Worm (Caenorhabditis elegans) whole organism, L4 larva: ENCODE measurements around the gene osgn-1.

Experiments used
- D1046.2 ChIP-seq: fragments of 200-800 bp; sonication (Bioruptor generic); IDR thresholded peaks from 2 replicates; pipeline ENCODE4 v1.3.6; 2022; ENCODE audit warnings: missing genetic modification characterization, missing compliant biosample characterization
- F10B5.3 ChIP-seq: sonication (generic microtip); optimal IDR thresholded peaks from 2 replicates; lab custom pipeline; 2016; ENCODE audit warnings: mild to moderate bottlenecking, missing genetic modification characterization, missing compliant biosample characterization
- F26F4.8 ChIP-seq: fragments of 200-800 bp; sonication (Bioruptor generic); conservative IDR thresholded peaks from 2 replicates; pipeline ENCODE4 v1.3.6; 2022; ENCODE audit warnings: missing genetic modification characterization, missing compliant biosample characterization
- F44E2.7 ChIP-seq: fragments of 200-800 bp; sonication (Bioruptor generic); IDR thresholded peaks from 2 replicates; pipeline ENCODE4 v2.1.2; 2022; ENCODE audit warnings: missing genetic modification characterization, missing compliant biosample characterization
- T26A8.4 ChIP-seq: fragments of 200-800 bp; sonication (Bioruptor generic); IDR thresholded peaks from 2 replicates; pipeline ENCODE4 v1.3.6; 2022; ENCODE audit warnings: missing genetic modification characterization, missing compliant biosample characterization
- Y5F2A.4 ChIP-seq: fragments of 200-800 bp; sonication (Bioruptor generic); optimal IDR thresholded peaks from 2 replicates; lab custom pipeline; 2018; ENCODE audit warnings: mild to moderate bottlenecking, missing genetic modification characterization, missing compliant biosample characterization
- Y75B8A.6 ChIP-seq: fragments of 200-800 bp; sonication (Bioruptor generic); IDR thresholded peaks from 2 replicates; pipeline ENCODE4 v1.3.6; 2022; ENCODE audit warnings: missing genetic modification reagents, missing genetic modification characterization, missing compliant biosample characterization
- aha-1 ChIP-seq: fragments of 150-350 bp; peaks from one replicate; lab custom pipeline; 2014; ENCODE audit warnings: missing biosample characterization, missing genetic modification characterization
- aly-2 ChIP-seq: sonication (generic microtip); optimal IDR thresholded peaks from 2 replicates; lab custom pipeline; 2018; ENCODE audit warnings: missing biosample characterization, missing genetic modification characterization
- attf-4 ChIP-seq: sonication (generic microtip); optimal IDR thresholded peaks from 3 replicates; lab custom pipeline; 2017; ENCODE audit warnings: missing biosample characterization, missing genetic modification characterization
- ceh-44 ChIP-seq: fragments of 200-800 bp; sonication (Bioruptor generic); IDR thresholded peaks from 2 replicates; pipeline ENCODE4 v1.3.6; 2022; ENCODE audit warnings: missing genetic modification reagents, missing genetic modification characterization, missing compliant biosample characterization
- daf-16 ChIP-seq, 3 experiments: sonication (generic microtip); optimal IDR thresholded peaks; 2 replicates each; lab custom pipeline; 2016 to 2017; ENCODE audit warnings: missing genetic modification characterization in 3 of 3, missing genetic modification reagents in 3 of 3, mild to moderate bottlenecking in 2 of 3, missing compliant biosample characterization in 2 of 3, missing biosample characterization in 1 of 3, moderate library complexity in 1 of 3
- daf-19 ChIP-seq: fragments of 200-800 bp; sonication (Bioruptor generic); conservative IDR thresholded peaks from 2 replicates; pipeline ENCODE4 v1.3.6; 2022; ENCODE audit warnings: missing genetic modification characterization, missing compliant biosample characterization
- dmd-6 ChIP-seq: fragments of 200-800 bp; sonication (Bioruptor generic); IDR thresholded peaks from 2 replicates; pipeline ENCODE4 v1.3.6; 2022; ENCODE audit warnings: missing genetic modification reagents, missing genetic modification characterization, missing compliant biosample characterization
- dmd-8 ChIP-seq: fragments of 200-800 bp; sonication (Bioruptor generic); IDR thresholded peaks from 2 replicates; pipeline ENCODE4 v1.3.6; 2022; ENCODE audit warnings: missing genetic modification characterization, missing compliant biosample characterization
- duxl-1 ChIP-seq: sonication (generic microtip); optimal IDR thresholded peaks from 2 replicates; lab custom pipeline; 2016; ENCODE audit warnings: mild to moderate bottlenecking, missing genetic modification characterization, moderate library complexity, missing compliant biosample characterization; ENCODE audit not compliant: poor library complexity
- egl-27 ChIP-seq: sonication (generic microtip); optimal IDR thresholded peaks from 3 replicates; lab custom pipeline; 2017; ENCODE audit warnings: missing biosample characterization, missing genetic modification reagents, missing genetic modification characterization
- hif-1 ChIP-seq, 2 experiments: sonication (generic microtip); optimal IDR thresholded peaks; 2 replicates each; lab custom pipeline; 2016 to 2017; ENCODE audit warnings: missing compliant biosample characterization in 2 of 2, missing genetic modification characterization in 2 of 2, missing genetic modification reagents in 2 of 2, missing genotype in 2 of 2, mild to moderate bottlenecking in 1 of 2
- hlh-11 ChIP-seq: fragments of 200-800 bp; sonication (Bioruptor generic); optimal IDR thresholded peaks from 2 replicates; lab custom pipeline; 2018; ENCODE audit warnings: mild to moderate bottlenecking, missing genetic modification characterization, missing compliant biosample characterization
- hlh-30 ChIP-seq: sonication (generic microtip); optimal IDR thresholded peaks from 2 replicates; lab custom pipeline; 2017; ENCODE audit warnings: antibody characterized with exemption, mild to moderate bottlenecking, missing genetic modification characterization, missing compliant biosample characterization; ENCODE audit not compliant: insufficient read depth
- hmg-1.1 ChIP-seq: fragments of 200-800 bp; sonication (Bioruptor generic); IDR thresholded peaks from 2 replicates; pipeline ENCODE4 v1.3.6; 2022; ENCODE audit warnings: missing genetic modification reagents, missing genetic modification characterization, missing compliant biosample characterization
- lsy-2 ChIP-seq, 2 experiments: fragments of 150-350 bp in 1 of 2; sonication (generic microtip) in 1 of 2; optimal IDR thresholded peaks; 2 replicates each; lab custom pipeline; 2014 to 2017; ENCODE audit warnings: missing biosample characterization in 2 of 2, missing genetic modification characterization in 2 of 2
- mdl-1 ChIP-seq, 2 experiments: fragments of 150-350 bp in 1 of 2; sonication (generic microtip) in 1 of 2; optimal IDR thresholded peaks; 2 replicates each; lab custom pipeline; 2014 to 2017; ENCODE audit warnings: missing biosample characterization in 2 of 2, missing genetic modification characterization in 2 of 2
- mdt-29 ChIP-seq: fragments of 200-800 bp; sonication (Bioruptor generic); IDR thresholded peaks from 2 replicates; pipeline ENCODE4 v1.3.6; 2022; ENCODE audit warnings: missing genetic modification reagents, missing genetic modification characterization, missing compliant biosample characterization
- mxl-2 ChIP-seq: fragments of 200-800 bp; sonication (Bioruptor generic); conservative IDR thresholded peaks from 2 replicates; pipeline ENCODE4 v1.3.6; 2022; ENCODE audit warnings: missing genetic modification reagents, missing genetic modification characterization, missing compliant biosample characterization
- nhr-11 ChIP-seq: fragments of 150-350 bp; optimal IDR thresholded peaks from 2 replicates; lab custom pipeline; 2014; ENCODE audit warnings: missing biosample characterization, missing genetic modification characterization
- nhr-28 ChIP-seq: fragments of 150-350 bp; optimal IDR thresholded peaks from 2 replicates; lab custom pipeline; 2014; ENCODE audit warnings: missing biosample characterization, missing genetic modification characterization
- nhr-6 ChIP-seq: fragments of 150-350 bp; optimal IDR thresholded peaks from 2 replicates; lab custom pipeline; 2014; ENCODE audit warnings: missing biosample characterization, missing genetic modification characterization
- nhr-77 ChIP-seq: fragments of 150-350 bp; optimal IDR thresholded peaks from 2 replicates; lab custom pipeline; 2014; ENCODE audit warnings: missing biosample characterization, missing genetic modification characterization
- pha-4 ChIP-seq, 2 experiments: fragments of 150-350 bp in 1 of 2; fragments of 200-800 bp in 1 of 2; sonication (Bioruptor generic) in 1 of 2; IDR thresholded peaks in 1 of 2; optimal IDR thresholded peaks in 1 of 2; 2 replicates each; pipeline versions ENCODE4 v1.3.6 to Lab custom; 2014 to 2022; ENCODE audit warnings: missing genetic modification characterization in 2 of 2, missing genetic modification reagents in 2 of 2, missing biosample characterization in 1 of 2, missing compliant biosample characterization in 1 of 2
- php-3 ChIP-seq: fragments of 200-800 bp; sonication (Bioruptor generic); IDR thresholded peaks from 2 replicates; pipeline ENCODE4 v1.3.6; 2022; ENCODE audit warnings: missing genetic modification reagents, missing genetic modification characterization, missing compliant biosample characterization
- pqm-1 ChIP-seq: sonication (generic microtip); optimal IDR thresholded peaks from 2 replicates; lab custom pipeline; 2017; ENCODE audit warnings: missing biosample characterization, missing genetic modification characterization
- set-16 ChIP-seq: fragments of 200-800 bp; sonication (Bioruptor generic); IDR thresholded peaks from 2 replicates; pipeline ENCODE4 v1.3.6; 2022; ENCODE audit warnings: missing genetic modification reagents, missing genetic modification characterization, missing compliant biosample characterization
- snpc-1.2 ChIP-seq: fragments of 200-800 bp; sonication (Bioruptor generic); IDR thresholded peaks from 2 replicates; pipeline ENCODE4 v1.3.6; 2022; ENCODE audit warnings: missing genetic modification reagents, missing genetic modification characterization, missing compliant biosample characterization
- spr-1 ChIP-seq: sonication (generic microtip); optimal IDR thresholded peaks from 2 replicates; lab custom pipeline; 2016; ENCODE audit warnings: mild to moderate bottlenecking, missing genetic modification characterization, missing compliant biosample characterization
- spr-3 ChIP-seq: fragments of 200-800 bp; sonication (Bioruptor generic); optimal IDR thresholded peaks from 2 replicates; lab custom pipeline; 2018; ENCODE audit warnings: mild to moderate bottlenecking, missing genetic modification characterization, missing compliant biosample characterization
- tag-97 ChIP-seq: fragments of 200-800 bp; sonication (Bioruptor generic); IDR thresholded peaks from 2 replicates; pipeline ENCODE4 v1.3.6; 2022; ENCODE audit warnings: missing genetic modification characterization, missing compliant biosample characterization
- unc-39 ChIP-seq: sonication (generic microtip); optimal IDR thresholded peaks from 2 replicates; lab custom pipeline; 2017; ENCODE audit warnings: missing biosample characterization, missing genetic modification characterization
- unc-62 ChIP-seq, 3 experiments: fragments of 150-350 bp in 1 of 3; sonication (generic microtip); optimal IDR thresholded peaks in 2 of 3; peaks in 1 of 3; 1 replicate in 1 of 3; 2 replicates in 2 of 3; lab custom pipeline; 2014 to 2017; ENCODE audit warnings: missing biosample characterization in 3 of 3, missing genetic modification characterization in 3 of 3, missing genetic modification reagents in 3 of 3, missing genotype in 1 of 3
- zip-11 ChIP-seq: fragments of 200-800 bp; sonication (Bioruptor generic); IDR thresholded peaks from 2 replicates; pipeline ENCODE4 v1.3.6; 2022; ENCODE audit warnings: missing genetic modification characterization, missing compliant biosample characterization
- ztf-11 ChIP-seq: fragments of 150-350 bp; optimal IDR thresholded peaks from 2 replicates; lab custom pipeline; 2014; ENCODE audit warnings: missing biosample characterization, missing genetic modification characterization
- ztf-7 ChIP-seq: fragments of 150-350 bp; optimal IDR thresholded peaks from 2 replicates; lab custom pipeline; 2014; ENCODE audit warnings: missing biosample characterization, missing genetic modification characterization

The osgn-1 gene

ce11 chrIV:4259433-4259832 is 52.2 kb downstream of the osgn-1 start:
- TF ChIP-seq unc-39, result no peak
- TF ChIP-seq dmd-6 (GFP tag; lab: Robert Waterston, UW), result peak; percentile 58
- TF ChIP-seq unc-62 (GFP tag; optimal IDR thresholded peaks at IDR 0.05 in 1 of 2; lab: Kevin White, UChicago), result peak in 1 of 2 experiments; percentile 70
- no peak for TF ChIP-seq unc-62 (tag; optimal IDR thresholded peaks at IDR 0.05; lab: Kevin White, UChicago)
- peak; percentile 74 for TF ChIP-seq pqm-1 (tag; lab: Kevin White, UChicago)
- TF ChIP-seq D1046.2 (GFP tag; lab: Robert Waterston, UW), result no peak
- TF ChIP-seq egl-27, result no peak
- TF ChIP-seq mdt-29, result no peak
- peak; percentile 45 for TF ChIP-seq nhr-28 (tag; lab: Kevin White, UChicago)
- TF ChIP-seq hlh-11 (tag; lab: Kevin White, UChicago), result peak; percentile 19

- TF ChIP-seq lsy-2 (tag; optimal IDR thresholded peaks at IDR 0.05; lab: Kevin White, UChicago) (no peak), mdl-1 (tag; optimal IDR thresholded peaks at IDR 0.05; lab: Kevin White, UChicago) (no peak), tag-97 (no peak), ztf-11 (tag; lab: Kevin White, UChicago) (no peak), mxl-2 (GFP tag; lab: Robert Waterston, UW) (no peak), F44E2.7 (no peak), hif-1 (tag; optimal IDR thresholded peaks at IDR 0.05; lab: Kevin White, UChicago) (no peak), hmg-1.1 (GFP tag; lab: Robert Waterston, UW) (no peak), F26F4.8 (no peak), pha-4 (GFP tag; IDR thresholded peaks at IDR 0.05; lab: Robert Waterston, UW) (no peak), pha-4 (tag; optimal IDR thresholded peaks at IDR 0.05; lab: Kevin White, UChicago) (no peak), ceh-44 (no peak), attf-4 (no peak), nhr-28 (tag; lab: Kevin White, UChicago) (no peak), ztf-7 (tag; lab: Kevin White, UChicago) (no peak), spr-1 (tag; lab: Kevin White, UChicago) (no peak), dmd-8 (GFP tag; lab: Robert Waterston, UW) (no peak), daf-19 (no peak), T26A8.4 (GFP tag; lab: Robert Waterston, UW) (no peak)
Measured at ce11 chrIV:4262993-4263392, 55.8 kb downstream of the osgn-1 start, which contains the start of gene col-33. Gene col-33 (plus strand): TSS chrIV:4263293.

DNA sequence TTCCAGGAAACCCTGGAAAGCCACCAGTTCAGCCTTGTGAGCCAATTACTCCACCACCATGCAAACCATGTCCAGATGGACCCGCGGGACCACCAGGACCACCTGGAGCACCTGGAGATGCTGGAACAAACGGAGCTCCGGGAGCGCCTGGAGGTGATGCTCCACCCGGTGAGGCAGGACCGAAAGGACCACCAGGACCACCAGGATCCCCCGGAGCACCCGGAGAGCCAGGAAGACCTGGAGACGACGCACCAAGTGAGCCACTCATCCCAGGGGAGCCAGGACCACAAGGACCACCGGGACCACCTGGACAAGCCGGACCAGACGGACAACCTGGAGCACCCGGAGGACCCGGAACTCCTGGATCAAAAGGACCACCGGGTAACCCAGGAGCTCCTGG is 57.5 kb downstream of the osgn-1 start:
- peak; percentile 55; the same call in 1 of the 2 replicates for TF ChIP-seq pha-4 (GFP tag; IDR thresholded peaks at IDR 0.05; lab: Robert Waterston, UW)
- no peak for TF ChIP-seq pha-4 (tag; optimal IDR thresholded peaks at IDR 0.05; lab: Kevin White, UChicago)
- TF ChIP-seq set-16 (GFP tag; lab: Robert Waterston, UW), result peak; percentile 98
- TF ChIP-seq Y75B8A.6, result no peak
- TF ChIP-seq snpc-1.2, result no peak
- no peak for TF ChIP-seq aha-1 (tag; lab: Kevin White, UChicago)
- TF ChIP-seq aly-2, result no peak
- no peak for TF ChIP-seq egl-27
- TF ChIP-seq nhr-11 (tag; lab: Kevin White, UChicago), result no peak
- TF ChIP-seq unc-62 (GFP tag; optimal IDR thresholded peaks at IDR 0.05 in 1 of 2; lab: Kevin White, UChicago), result no peak
- no peak for TF ChIP-seq unc-62 (tag; optimal IDR thresholded peaks at IDR 0.05; lab: Kevin White, UChicago)
- no peak for TF ChIP-seq daf-16 (GFP tag; optimal IDR thresholded peaks at IDR 0.05; lab: Kevin White, UChicago)
- TF ChIP-seq daf-16 (tag; optimal IDR thresholded peaks at IDR 0.05; lab: Kevin White, UChicago), result no peak
- TF ChIP-seq hlh-30, result no peak
- TF ChIP-seq Y5F2A.4 (GFP tag; lab: Kevin White, UChicago), result no peak
- TF ChIP-seq ztf-7 (tag; lab: Kevin White, UChicago), result no peak
- no peak for TF ChIP-seq nhr-6 (tag; lab: Kevin White, UChicago)
- TF ChIP-seq duxl-1 (tag; lab: Kevin White, UChicago), result no peak
- no peak for TF ChIP-seq spr-3 (GFP tag; lab: Kevin White, UChicago)
- TF ChIP-seq nhr-77 (tag; lab: Kevin White, UChicago), result no peak
- TF ChIP-seq zip-11 (GFP tag; lab: Robert Waterston, UW), result no peak
- no peak for TF ChIP-seq F10B5.3 (tag; lab: Kevin White, UChicago)
- 0 out of 2 replicates have a peak, but pooled peaks have one; percentile 24 for TF ChIP-seq php-3 (GFP tag; lab: Robert Waterston, UW)
- no peak for TF ChIP-seq pqm-1 (tag; lab: Kevin White, UChicago)
- TF ChIP-seq F44E2.7, result no peak
